Worm (Caenorhabditis elegans) whole organism, dauer: ENCODE measurements around the gene idpp-14.

Experiments used
- unc-62 ChIP-seq: sonication (generic microtip); optimal IDR thresholded peaks from 2 replicates; lab custom pipeline; 2017; ENCODE audit warnings: missing biosample characterization, missing genetic modification reagents, missing genetic modification characterization

The idpp-14 gene

ce11 chrX:16087842-16088241 is 5.7 kb downstream of the idpp-14 start:
- TF ChIP-seq unc-62 (GFP tag; lab: Kevin White, UChicago) = no peak

ce11 chrX:16091166-16091565 is 9.0 kb downstream of the idpp-14 start:
- TF ChIP-seq unc-62 (GFP tag; lab: Kevin White, UChicago) = no peak

- TF ChIP-seq unc-62 (GFP tag; lab: Kevin White, UChicago) = no peak
These were observed 12.2 kb downstream of the idpp-14 start, which contains the start of gene C30F2.5 for ce11 chrX:16094370-16094769. TSS of gene C30F2.5 (plus strand) at chrX:16094670.

- TF ChIP-seq unc-62 (GFP tag; lab: Kevin White, UChicago) = no peak
These were observed 16.0 kb downstream of the idpp-14 start for ce11 chrX:16098104-16098638.

ce11 chrX:16099251-16099650 is 17.1 kb downstream of the idpp-14 start:
- TF ChIP-seq unc-62 (GFP tag; lab: Kevin White, UChicago) = no peak

- TF ChIP-seq unc-62 (GFP tag; lab: Kevin White, UChicago) = no peak
These were observed 21.2 kb downstream of the idpp-14 start, which contains the start of gene ZK1073.2 for ce11 chrX:16103396-16103795. TSS of gene ZK1073.2 (plus strand) at chrX:16103696.

- TF ChIP-seq unc-62 (GFP tag; lab: Kevin White, UChicago) = no peak
These were observed 23.7 kb downstream of the idpp-14 start for ce11 chrX:16105863-16106262.

- TF ChIP-seq unc-62 (GFP tag; lab: Kevin White, UChicago) = no peak
These were observed 30.8 kb downstream of the idpp-14 start for ce11 chrX:16112923-16113322.

ce11 chrX:16113996-16114395 is 31.8 kb downstream of the idpp-14 start:
- no peak for TF ChIP-seq unc-62 (GFP tag; lab: Kevin White, UChicago)

ce11 chrX:16116279-16116678 is 34.1 kb downstream of the idpp-14 start:
- TF ChIP-seq unc-62 (GFP tag; lab: Kevin White, UChicago) = no peak

- TF ChIP-seq unc-62 (GFP tag; lab: Kevin White, UChicago) = no peak
These were observed 35.0 kb downstream of the idpp-14 start for ce11 chrX:16117176-16117575.

- no peak for TF ChIP-seq unc-62 (GFP tag; lab: Kevin White, UChicago)
These were observed 35.5 kb downstream of the idpp-14 start for ce11 chrX:16117618-16118017.

ce11 chrX:16122628-16123027 is 40.5 kb downstream of the idpp-14 start:
- no peak for TF ChIP-seq unc-62 (GFP tag; lab: Kevin White, UChicago)

ce11 chrX:16124290-16124689 is 42.1 kb downstream of the idpp-14 start:
- TF ChIP-seq unc-62 (GFP tag; lab: Kevin White, UChicago) = no peak

ce11 chrX:16124794-16125193 is 42.6 kb downstream of the idpp-14 start:
- TF ChIP-seq unc-62 (GFP tag; lab: Kevin White, UChicago) = no peak

ce11 chrX:16128794-16129193 is 46.6 kb downstream of the idpp-14 start, which contains the start of gene ZK1073.1:
TSS of gene ZK1073.1 (minus strand) at chrX:16128865.
- no peak for TF ChIP-seq unc-62 (GFP tag; lab: Kevin White, UChicago)

ce11 chrX:16130213-16130612 is 48.1 kb downstream of the idpp-14 start:
- TF ChIP-seq unc-62 (GFP tag; lab: Kevin White, UChicago) = no peak

- no peak for TF ChIP-seq unc-62 (GFP tag; lab: Kevin White, UChicago)
These were observed 48.9 kb downstream of the idpp-14 start for ce11 chrX:16131044-16131443.
